Fruit fly (Drosophila melanogaster) whole organism, prepupa: ENCODE measurements around the gene CG14655.

Experiments used
- Blimp-1 ChIP-seq: fragments of 200-800 bp; sonication (Bioruptor generic); optimal IDR thresholded peaks from 3 replicates; lab custom pipeline; 2017; ENCODE audit warnings: missing biosample characterization, missing genetic modification characterization, mild to moderate bottlenecking, moderate library complexity, missing genetic modification reagents
- CG10631 ChIP-seq: fragments of 200-800 bp; sonication (Bioruptor generic); optimal IDR thresholded peaks from 2 replicates; lab custom pipeline; 2016; ENCODE audit warnings: missing biosample characterization, missing genetic modification characterization
- CG11294 ChIP-seq: fragments of 200-800 bp; sonication (Bioruptor generic); IDR thresholded peaks from 2 replicates; pipeline ENCODE4 v1.3.6; 2022; ENCODE audit warnings: missing biosample characterization, missing genetic modification characterization
- CG11762 ChIP-seq: fragments of 200-800 bp; sonication (Bioruptor generic); optimal IDR thresholded peaks from 3 replicates; lab custom pipeline; 2016; ENCODE audit warnings: missing biosample characterization, missing genetic modification characterization; ENCODE audit not compliant: insufficient read depth
- CG1621 ChIP-seq: fragments of 200-800 bp; sonication (Bioruptor generic); optimal IDR thresholded peaks from 3 replicates; lab custom pipeline; 2018; ENCODE audit warnings: missing biosample characterization, mild to moderate bottlenecking, missing genetic modification characterization
- CG3032 ChIP-seq: fragments of 200-800 bp; optimal IDR thresholded peaks from 2 replicates; lab custom pipeline; 2019; ENCODE audit warnings: missing biosample characterization, mild to moderate bottlenecking, missing genetic modification characterization, moderate library complexity
- CG31627 ChIP-seq: fragments of 200-800 bp; sonication (Bioruptor generic); optimal IDR thresholded peaks from 3 replicates; lab custom pipeline; 2016; ENCODE audit warnings: missing biosample characterization, missing genetic modification characterization
- CG32006 ChIP-seq: fragments of 200-800 bp; sonication (Bioruptor generic); optimal IDR thresholded peaks from 3 replicates; lab custom pipeline; 2017; ENCODE audit warnings: missing biosample characterization, mild to moderate bottlenecking, missing genetic modification characterization
- CG3919 ChIP-seq: fragments of 200-800 bp; sonication (Bioruptor generic); optimal IDR thresholded peaks from 3 replicates; lab custom pipeline; 2016; ENCODE audit warnings: missing biosample characterization, missing genetic modification characterization
- CG4318 ChIP-seq: fragments of 200-800 bp; sonication (Bioruptor generic); optimal IDR thresholded peaks from 3 replicates; lab custom pipeline; 2017; ENCODE audit warnings: missing biosample characterization, mild to moderate bottlenecking, missing genetic modification characterization
- CG6163 ChIP-seq: fragments of 200-800 bp; sonication (Bioruptor generic); IDR thresholded peaks from 3 replicates; pipeline ENCODE4 v1.3.6; 2022; ENCODE audit warnings: missing biosample characterization, missing genetic modification characterization
- CG6276 ChIP-seq: fragments of 200-800 bp; sonication (Bioruptor generic); optimal IDR thresholded peaks from 2 replicates; lab custom pipeline; 2017; ENCODE audit warnings: missing biosample characterization, mild to moderate bottlenecking, missing genetic modification characterization
- CG6792 ChIP-seq: fragments of 200-800 bp; sonication (Bioruptor generic); optimal IDR thresholded peaks from 3 replicates; lab custom pipeline; 2016; ENCODE audit warnings: missing biosample characterization, missing genetic modification characterization
- CG8119 ChIP-seq: fragments of 200-800 bp; sonication (Bioruptor generic); IDR thresholded peaks from 3 replicates; pipeline ENCODE4 v1.3.6; 2022; ENCODE audit warnings: missing biosample characterization, missing genetic modification characterization
- CG8319 ChIP-seq: fragments of 200-800 bp; sonication (Bioruptor generic); optimal IDR thresholded peaks from 3 replicates; lab custom pipeline; 2016; ENCODE audit warnings: missing biosample characterization, missing genetic modification characterization
- Eip78C ChIP-seq: fragments of 200-800 bp; sonication (Bioruptor generic); peaks from one replicate; lab custom pipeline; 2016; ENCODE audit warnings: missing biosample characterization, missing genetic modification characterization
- Ets21C ChIP-seq: fragments of 200-800 bp; sonication (Bioruptor generic); optimal IDR thresholded peaks from 3 replicates; lab custom pipeline; 2016; ENCODE audit warnings: missing biosample characterization, missing genetic modification characterization
- Gug ChIP-seq: fragments of 200-800 bp; sonication (Bioruptor generic); IDR thresholded peaks from 2 replicates; pipeline ENCODE4 v1.3.6; 2022; ENCODE audit warnings: missing biosample characterization, missing genetic modification characterization
- Hr39 ChIP-seq: fragments of 200-800 bp; sonication (Bioruptor generic); optimal IDR thresholded peaks from 2 replicates; lab custom pipeline; 2016; ENCODE audit warnings: missing biosample characterization, missing genetic modification characterization
- Met ChIP-seq: fragments of 200-800 bp; sonication (Bioruptor generic); optimal IDR thresholded peaks from 3 replicates; lab custom pipeline; 2016; ENCODE audit warnings: missing biosample characterization, missing genetic modification characterization
- OdsH ChIP-seq: fragments of 200-800 bp; sonication (Bioruptor generic); optimal IDR thresholded peaks from 3 replicates; lab custom pipeline; 2016; ENCODE audit warnings: missing biosample characterization, missing genetic modification characterization
- Smox ChIP-seq: fragments of 200-800 bp; sonication (Bioruptor generic); optimal IDR thresholded peaks from 3 replicates; lab custom pipeline; 2016; ENCODE audit warnings: missing biosample characterization, missing genetic modification characterization
- achi ChIP-seq: fragments of 200-800 bp; sonication (Bioruptor generic); optimal IDR thresholded peaks from 3 replicates; lab custom pipeline; 2016; ENCODE audit warnings: missing biosample characterization, missing genetic modification characterization
- acj6 ChIP-seq: fragments of 200-800 bp; sonication (Bioruptor generic); optimal IDR thresholded peaks from 3 replicates; lab custom pipeline; 2016; ENCODE audit warnings: missing biosample characterization, missing genetic modification characterization
- cyc ChIP-seq: fragments of 200-800 bp; sonication (Bioruptor generic); optimal IDR thresholded peaks from 3 replicates; lab custom pipeline; 2016; ENCODE audit warnings: missing biosample characterization, missing genetic modification characterization
- dsx ChIP-seq: fragments of 200-800 bp; optimal IDR thresholded peaks from 3 replicates; lab custom pipeline; 2019; ENCODE audit warnings: missing biosample characterization, mild to moderate bottlenecking, missing genetic modification characterization, moderate library complexity; ENCODE audit not compliant: poor library complexity, severe bottlenecking
- esn ChIP-seq: fragments of 200-800 bp; sonication (Bioruptor generic); optimal IDR thresholded peaks from 2 replicates; lab custom pipeline; 2016; ENCODE audit warnings: missing biosample characterization, mild to moderate bottlenecking, missing genetic modification characterization, moderate library complexity
- fd85E ChIP-seq: fragments of 200-800 bp; sonication (Bioruptor generic); optimal IDR thresholded peaks from 3 replicates; lab custom pipeline; 2016; ENCODE audit warnings: missing biosample characterization, missing genetic modification characterization
- fkh ChIP-seq: fragments of 200-800 bp; sonication (Bioruptor generic); optimal IDR thresholded peaks from 3 replicates; lab custom pipeline; 2017; ENCODE audit warnings: missing biosample characterization, mild to moderate bottlenecking, missing genetic modification characterization, moderate library complexity
- net ChIP-seq: fragments of 200-800 bp; sonication (Bioruptor generic); optimal IDR thresholded peaks from 3 replicates; lab custom pipeline; 2016; ENCODE audit warnings: missing biosample characterization, missing genetic modification characterization
- pdm3 ChIP-seq: fragments of 200-800 bp; sonication (Bioruptor generic); optimal IDR thresholded peaks from 3 replicates; lab custom pipeline; 2016; ENCODE audit warnings: missing biosample characterization, missing genetic modification characterization
- salr ChIP-seq, 2 experiments: fragments of 200-800 bp; sonication (Bioruptor generic); optimal IDR thresholded peaks; 3 replicates each; lab custom pipeline; 2016 to 2018; ENCODE audit warnings: missing biosample characterization in 2 of 2, missing genetic modification characterization in 2 of 2, mild to moderate bottlenecking in 1 of 2
- ss ChIP-seq, 2 experiments: fragments of 200-800 bp; sonication (Bioruptor generic); optimal IDR thresholded peaks; 2 replicates in 1 of 2; 3 replicates in 1 of 2; lab custom pipeline; 2017 to 2018; ENCODE audit warnings: mild to moderate bottlenecking in 2 of 2, missing biosample characterization in 2 of 2, missing genetic modification characterization in 2 of 2, moderate library complexity in 1 of 2
- svp ChIP-seq: fragments of 200-800 bp; sonication (Bioruptor generic); peaks from one replicate; lab custom pipeline; 2016; ENCODE audit warnings: missing biosample characterization, missing genetic modification characterization
- vri ChIP-seq: fragments of 200-800 bp; sonication (Bioruptor generic); optimal IDR thresholded peaks from 3 replicates; lab custom pipeline; 2016; ENCODE audit warnings: missing biosample characterization, mild to moderate bottlenecking, missing genetic modification characterization

The CG14655 gene

DNA sequence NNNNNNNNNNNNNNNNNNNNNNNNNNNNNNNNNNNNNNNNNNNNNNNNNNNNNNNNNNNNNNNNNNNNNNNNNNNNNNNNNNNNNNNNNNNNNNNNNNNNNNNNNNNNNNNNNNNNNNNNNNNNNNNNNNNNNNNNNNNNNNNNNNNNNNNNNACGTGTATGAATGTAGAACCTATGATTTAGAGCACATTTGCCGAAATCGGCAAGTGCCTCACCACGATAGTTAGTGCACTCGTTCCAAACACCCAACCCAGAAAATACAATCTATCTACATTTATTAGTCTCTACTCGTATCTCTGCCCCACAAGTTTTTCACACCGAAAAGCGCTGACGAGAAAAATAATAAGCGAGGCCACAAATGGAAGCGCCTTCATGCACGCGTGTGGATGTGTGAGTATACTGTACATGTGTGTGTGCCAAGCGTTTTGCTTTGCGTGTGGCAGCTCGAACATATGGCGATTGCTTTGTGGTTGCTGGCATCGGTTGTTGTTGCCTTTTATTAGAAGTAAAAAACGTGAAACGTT is 24.1 kb upstream of the CG14655 start (continued):
- TF ChIP-seq CG4318 (GFP tag; lab: Kevin White, UChicago) = no peak
- no peak for TF ChIP-seq CG11294 (GFP tag; lab: Robert Waterston, UW)
- no peak for TF ChIP-seq Blimp-1 (GFP tag; lab: Kevin White, UChicago)
- TF ChIP-seq CG6276 = no peak

DNA sequence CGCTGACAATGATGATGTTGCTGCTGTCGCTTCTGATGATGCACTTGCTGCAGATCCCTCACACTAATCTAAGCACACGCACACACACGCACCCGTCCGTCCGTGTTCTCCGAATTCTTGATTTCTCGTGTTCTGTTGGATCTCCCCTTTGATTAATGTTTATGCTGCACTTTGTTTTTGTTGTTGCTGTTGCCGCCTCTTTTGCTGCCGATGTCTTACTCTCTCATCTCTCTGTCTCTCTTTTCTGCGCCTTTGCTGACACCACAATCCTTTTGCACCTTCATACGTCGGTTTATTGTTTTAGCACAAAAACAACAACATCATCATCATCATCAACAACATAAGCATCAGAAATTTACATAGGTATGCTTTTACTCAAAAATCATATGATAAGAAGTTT is 17.9 kb upstream of the CG14655 start:
- TF ChIP-seq CG6792 (GFP tag; lab: Kevin White, UChicago) (no peak), fd85E (GFP tag; lab: Kevin White, UChicago) (no peak), vri (GFP tag; lab: Kevin White, UChicago) (no peak), CG11762 (GFP tag; lab: Kevin White, UChicago) (no peak), Smox (GFP tag; lab: Kevin White, UChicago) (no peak), acj6 (GFP tag; lab: Kevin White, UChicago) (no peak), CG3919 (GFP tag; lab: Kevin White, UChicago) (no peak), CG1621 (no peak), cyc (GFP tag; lab: Kevin White, UChicago) (no peak), CG3032 (tag; lab: Kevin White, UChicago) (no peak), net (GFP tag; lab: Kevin White, UChicago) (no peak), svp (GFP tag; lab: Kevin White, UChicago) (no peak), ss (GFP tag; optimal IDR thresholded peaks at IDR 0.05; lab: Kevin White, UChicago) (no peak), salr (GFP tag; optimal IDR thresholded peaks at IDR 0.05; lab: Kevin White, UChicago) (no peak)

DNA sequence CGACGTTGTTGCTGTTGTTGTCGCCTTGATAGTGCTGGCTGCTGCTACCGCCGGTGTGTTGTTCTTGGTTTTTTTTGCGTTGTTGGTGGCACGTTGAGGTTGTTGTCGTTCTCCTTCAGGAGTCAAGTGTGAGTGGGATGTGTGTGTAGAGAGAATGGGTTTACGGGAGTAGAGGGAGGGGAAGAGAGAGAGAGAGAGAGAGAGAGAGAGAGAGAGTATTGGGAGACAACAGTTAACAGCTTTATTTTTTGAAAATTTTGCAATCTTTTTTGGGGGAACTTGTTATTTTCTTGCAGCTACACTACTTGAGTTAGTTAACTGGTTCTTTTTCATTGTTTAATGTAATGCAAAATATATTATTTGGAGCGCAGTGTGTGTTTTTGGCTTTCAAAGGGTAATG is 17.5 kb upstream of the CG14655 start:
- TF ChIP-seq OdsH (GFP tag; lab: Kevin White, UChicago) (no peak), Ets21C (GFP tag; lab: Kevin White, UChicago) (no peak), Hr39 (GFP tag; lab: Kevin White, UChicago) (no peak), CG32006 (GFP tag; lab: Kevin White, UChicago) (no peak), CG10631 (GFP tag; lab: Kevin White, UChicago) (no peak), dsx (GFP tag; lab: Kevin White, UChicago) (no peak), fd85E (GFP tag; lab: Kevin White, UChicago) (no peak), CG3032 (tag; lab: Kevin White, UChicago) (no peak), esn (GFP tag; lab: Kevin White, UChicago) (no peak), pdm3 (GFP tag; lab: Kevin White, UChicago) (no peak), Met (GFP tag; lab: Kevin White, UChicago) (no peak), vri (GFP tag; lab: Kevin White, UChicago) (no peak)

DNA sequence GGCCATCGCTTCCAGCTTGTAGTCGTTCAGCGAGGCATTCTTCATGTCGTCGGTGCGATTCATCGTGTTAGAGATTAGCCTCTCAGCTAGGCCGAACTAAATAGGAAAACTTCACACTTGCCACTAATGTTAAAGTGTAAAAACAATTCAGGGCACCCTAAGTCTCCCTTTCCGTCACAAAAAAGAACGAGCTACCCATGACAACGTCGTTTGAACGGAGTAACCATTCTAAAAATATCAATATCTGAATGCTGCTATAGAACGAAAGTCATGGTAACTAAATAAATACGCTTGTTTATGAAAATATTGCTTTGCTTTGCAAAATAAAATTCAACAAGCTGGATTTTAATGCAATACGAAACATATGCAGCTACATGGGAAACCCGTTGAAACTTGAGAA is 4.5 kb upstream of the CG14655 start, which contains the start of gene Ccdc39:
Gene Ccdc39, minus strand, starts transcription at position 101 of the 400 bp plus-strand sequence.
- no peak for TF ChIP-seq Met (GFP tag; lab: Kevin White, UChicago)
- TF ChIP-seq fkh = no peak
- no peak for TF ChIP-seq CG31627 (GFP tag; lab: Kevin White, UChicago)
- no peak for TF ChIP-seq achi (GFP tag; lab: Kevin White, UChicago)
- TF ChIP-seq Eip78C (GFP tag; lab: Kevin White, UChicago) = no peak
- no peak for TF ChIP-seq CG4318 (GFP tag; lab: Kevin White, UChicago)
- TF ChIP-seq vri (GFP tag; lab: Kevin White, UChicago) = no peak
- no peak for TF ChIP-seq CG6792 (GFP tag; lab: Kevin White, UChicago)
- TF ChIP-seq CG8119 = no peak
- TF ChIP-seq acj6 (GFP tag; lab: Kevin White, UChicago) = no peak
- TF ChIP-seq OdsH (GFP tag; lab: Kevin White, UChicago) = no peak
- TF ChIP-seq, all 60 proteins: peak for 0

DNA sequence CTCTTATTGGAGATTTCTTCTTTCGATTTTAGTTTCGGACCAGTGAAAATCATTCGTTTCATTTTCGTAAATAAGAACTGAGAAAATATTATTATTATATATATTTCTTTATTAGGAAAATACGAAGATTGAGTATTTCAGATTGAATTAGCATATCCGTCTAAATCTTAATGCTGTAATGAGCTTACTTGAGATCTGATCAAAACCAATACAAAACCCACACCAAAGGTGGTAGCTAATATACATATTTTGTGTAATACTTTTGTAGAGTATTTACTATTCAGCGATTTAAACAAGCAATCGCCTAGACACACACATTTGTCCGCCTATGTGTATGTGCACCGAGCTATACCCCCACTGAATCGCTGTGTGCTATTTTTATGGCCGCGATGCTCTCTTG is 619 bp upstream of the CG14655 start:
- no peak for TF ChIP-seq CG8319
- TF ChIP-seq CG6163 (GFP tag; lab: Robert Waterston, UW) = no peak
- TF ChIP-seq Gug (GFP tag; lab: Robert Waterston, UW) = no peak
- no peak for TF ChIP-seq achi (GFP tag; lab: Kevin White, UChicago)
- TF ChIP-seq CG10631 (GFP tag; lab: Kevin White, UChicago) = no peak
- TF ChIP-seq CG31627 (GFP tag; lab: Kevin White, UChicago) = no peak
- no peak for TF ChIP-seq Ets21C (GFP tag; lab: Kevin White, UChicago)
